Fruit fly (Drosophila melanogaster): Measurements from ENCODE around the gene CG12502.

The CG12502 gene

dm6 chr3L:895314-895980 is 30.3 kb downstream of the CG12502 start, which contains the start of gene CG34056 (continued):
- TF ChIP-seq Med (GFP tag) (peak; percentile 96), CG5180 (GFP tag; optimal IDR thresholded peaks at IDR 0.05) (peak; percentile 84), fd3F (GFP tag; optimal IDR thresholded peaks at IDR 0.05) (peak; percentile 79), Rfx (GFP tag; IDR thresholded peaks at IDR 0.05) (peak; percentile 97), abd-A (tag; optimal IDR thresholded peaks at IDR 0.05) (peak; percentile 94), p53 (GFP tag; optimal IDR thresholded peaks at IDR 0.05) (peak; percentile 52), H15 (GFP tag; IDR thresholded peaks at IDR 0.05) (peak; percentile 95), ato (GFP tag; IDR thresholded peaks at IDR 0.05; ENCODE audit: partially characterized antibody) (no peak), ewg (GFP tag; optimal IDR thresholded peaks at IDR 0.05) (peak; percentile 75), maf-S (GFP tag; optimal IDR thresholded peaks at IDR 0.05) (peak; percentile 70), CG2120 (GFP tag; optimal IDR thresholded peaks at IDR 0.05) (peak; percentile 82), Nf-YA (GFP tag; IDR thresholded peaks at IDR 0.05) (peak; percentile 94), twi (tag; optimal IDR thresholded peaks at IDR 0.05) (peak; percentile 47), Lpt (GFP tag; optimal IDR thresholded peaks at IDR 0.05) (no peak), CG4328 (GFP tag; optimal IDR thresholded peaks at IDR 0.05) (peak; percentile 81), Deaf1 (tag; optimal IDR thresholded peaks at IDR 0.05) (peak; percentile 78), Stat92E (GFP tag; optimal IDR thresholded peaks at IDR 0.05) (peak in 1 of 3 experiments; percentile 77), crol (GFP tag; IDR thresholded peaks at IDR 0.05) (no peak), sima (GFP tag; optimal IDR thresholded peaks at IDR 0.05) (peak; percentile 65), CG10565 (GFP tag; optimal IDR thresholded peaks at IDR 0.05) (peak; percentile 58), unc-4 (GFP tag; IDR thresholded peaks at IDR 0.05; ENCODE audit: partially characterized antibody) (0 out of 2 replicates have a peak, but pooled peaks have one; percentile 31), CG1602 (GFP tag; optimal IDR thresholded peaks at IDR 0.05) (peak; percentile 80), aop (GFP tag; IDR thresholded peaks at IDR 0.05) (peak; percentile 81), lilli (GFP tag; optimal IDR thresholded peaks at IDR 0.05) (peak; percentile 84), nau (GFP tag; optimal IDR thresholded peaks at IDR 0.05) (peak; percentile 89), Xrp1 (GFP tag; IDR thresholded peaks at IDR 0.05) (peak; percentile 96), CTCF (GFP tag; optimal IDR thresholded peaks at IDR 0.05) (peak; percentile 53), CG10654 (GFP tag; optimal IDR thresholded peaks at IDR 0.05) (peak; percentile 90), Hmx (GFP tag; optimal IDR thresholded peaks at IDR 0.05) (peak; percentile 40), CoRest (tag; optimal IDR thresholded peaks at IDR 0.05) (peak; percentile 87), tio (GFP tag; optimal IDR thresholded peaks at IDR 0.05) (peak; percentile 68), CG14860 (GFP tag; IDR thresholded peaks at IDR 0.05; ENCODE audit: partially characterized antibody) (no peak), CG12299 (tag; optimal IDR thresholded peaks at IDR 0.05) (peak; percentile 89), CG18011 (GFP tag; optimal IDR thresholded peaks at IDR 0.05) (peak; percentile 59), Usf (GFP tag; optimal IDR thresholded peaks at IDR 0.05) (peak; percentile 32), wdn (GFP tag; IDR thresholded peaks at IDR 0.05) (peak; percentile 93), Hr3 (GFP tag; optimal IDR thresholded peaks at IDR 0.05) (peak; percentile 79), insv (GFP tag; optimal IDR thresholded peaks at IDR 0.05) (no peak), sc (optimal IDR thresholded peaks at IDR 0.05) (no peak), sc (GFP tag; optimal IDR thresholded peaks at IDR 0.05) (peak; percentile 72), Jarid2 (GFP tag; optimal IDR thresholded peaks at IDR 0.05) (peak; percentile 65), Trl (optimal IDR thresholded peaks at IDR 0.05) (peak in 1 of 2 experiments; percentile 21), Trl (GFP tag; optimal IDR thresholded peaks at IDR 0.05) (peak; percentile 88), Doc3 (GFP tag; IDR thresholded peaks at IDR 0.05; ENCODE audit: partially characterized antibody) (no peak), rib (GFP tag; IDR thresholded peaks at IDR 0.05) (peak; percentile 95), exex (tag; optimal IDR thresholded peaks at IDR 0.05) (peak; percentile 71), HLHmδ (GFP tag; optimal IDR thresholded peaks at IDR 0.05) (no peak), Gsc (GFP tag; IDR thresholded peaks at IDR 0.05) (peak; percentile 85; the same call in 1 of the 2 replicates), CG32772 (GFP tag; IDR thresholded peaks at IDR 0.05) (peak; percentile 95), Myb (GFP tag; optimal IDR thresholded peaks at IDR 0.05) (peak; percentile 45)
